Fruit fly (Drosophila melanogaster) S2 (cell line): Measurements from ENCODE around the gene CG13386.

Experiments
- CG8478 ChIP-seq: fragments of >200 bp; optimal IDR thresholded peaks from 2 replicates; lab custom pipeline; 2018
- CTCF ChIP-seq, 2 experiments: fragments of >200 bp; optimal IDR thresholded peaks; 2 replicates each; lab custom pipeline; 2018

DNA sequence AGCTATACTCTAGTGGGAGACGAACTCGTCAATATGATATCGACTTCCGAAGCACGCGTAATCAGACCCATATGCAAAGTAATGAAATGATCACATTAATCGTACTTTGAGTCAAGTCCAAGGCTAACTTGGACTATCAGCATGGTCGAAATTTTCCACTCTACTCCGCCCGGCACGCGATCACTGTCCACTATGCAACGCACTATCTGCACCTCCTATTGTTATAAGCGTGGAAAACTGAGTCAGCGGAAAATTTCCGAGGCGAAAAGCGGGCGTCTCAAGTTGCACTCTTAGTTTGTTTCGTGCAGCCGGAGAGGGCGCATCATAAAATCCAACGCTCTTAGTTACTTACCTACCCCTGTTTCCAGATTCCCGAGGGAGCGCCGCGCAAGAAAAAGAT, 13.0 kb upstream of the CG13386 start:
- TF ChIP-seq CTCF (optimal IDR thresholded peaks at IDR 0.05; lab: Kevin White, UChicago) (no peak), CG8478 (lab: Kevin White, UChicago) (no peak)
